Fruit fly (Drosophila melanogaster) whole organism, adult: Measurements from ENCODE around the gene CG12213.
A peak's percentile ranks its signal among the peaks of the same experiment; 100 is the strongest.

ENCODE experiments used
- CG11617 ChIP-seq: fragments of 200-800 bp; sonication (Bioruptor generic); optimal IDR thresholded peaks from 2 replicates; lab custom pipeline; 2017; ENCODE audit warnings: mild to moderate bottlenecking, missing biosample characterization, missing genetic modification reagents, missing genetic modification characterization
- CG12768 ChIP-seq: fragments of 200-800 bp; sonication (Bioruptor generic); optimal IDR thresholded peaks from 2 replicates; lab custom pipeline; 2017; ENCODE audit warnings: missing biosample characterization, missing genetic modification characterization, mild to moderate bottlenecking, moderate library complexity, missing genetic modification reagents
- CG14711 ChIP-seq: fragments of 200-800 bp; sonication (Bioruptor generic); optimal IDR thresholded peaks from 2 replicates; lab custom pipeline; 2018; ENCODE audit warnings: missing biosample characterization, mild to moderate bottlenecking, missing genetic modification characterization, moderate library complexity
- CG1620 ChIP-seq: fragments of 200-800 bp; sonication (Bioruptor generic); optimal IDR thresholded peaks from 2 replicates; lab custom pipeline; 2016; ENCODE audit warnings: missing biosample characterization, missing genetic modification characterization
- CG33017 ChIP-seq: fragments of 200-800 bp; sonication (Bioruptor generic); optimal IDR thresholded peaks from 2 replicates; lab custom pipeline; 2018; ENCODE audit warnings: missing biosample characterization, mild to moderate bottlenecking, missing genetic modification characterization, moderate library complexity
- CG5204 ChIP-seq: fragments of 200-800 bp; sonication (Bioruptor generic); optimal IDR thresholded peaks from 2 replicates; lab custom pipeline; 2016; ENCODE audit warnings: missing biosample characterization, missing genetic modification characterization
- CG7045 ChIP-seq: fragments of 200-800 bp; sonication (Bioruptor generic); optimal IDR thresholded peaks from 2 replicates; lab custom pipeline; 2017; ENCODE audit warnings: missing biosample characterization, mild to moderate bottlenecking, missing genetic modification characterization
- CG7101 ChIP-seq: fragments of 200-800 bp; sonication (Bioruptor generic); optimal IDR thresholded peaks from 2 replicates; lab custom pipeline; 2018; ENCODE audit warnings: missing biosample characterization, mild to moderate bottlenecking, missing genetic modification characterization, moderate library complexity
- Clk ChIP-seq: fragments of 200-800 bp; sonication (Bioruptor generic); optimal IDR thresholded peaks from 2 replicates; lab custom pipeline; 2017; ENCODE audit warnings: missing biosample characterization, missing genetic modification characterization
- Crg-1 ChIP-seq: fragments of 200-800 bp; sonication (Bioruptor generic); optimal IDR thresholded peaks from 2 replicates; lab custom pipeline; 2016; ENCODE audit warnings: missing biosample characterization, missing genetic modification characterization
- Hr96 ChIP-seq: fragments of 200-800 bp; sonication (Bioruptor generic); optimal IDR thresholded peaks from 2 replicates; lab custom pipeline; 2016; ENCODE audit warnings: missing biosample characterization, missing genetic modification characterization
- Mnt ChIP-seq: fragments of 200-800 bp; sonication (Bioruptor generic); optimal IDR thresholded peaks from 2 replicates; lab custom pipeline; 2016; ENCODE audit warnings: missing biosample characterization, mild to moderate bottlenecking, missing genetic modification characterization
- bab1 ChIP-seq: fragments of 200-800 bp; sonication (Bioruptor generic); optimal IDR thresholded peaks from 3 replicates; lab custom pipeline; 2019; ENCODE audit warnings: missing biosample characterization, mild to moderate bottlenecking, missing genetic modification characterization, moderate library complexity
- cic ChIP-seq: fragments of 200-800 bp; sonication (Bioruptor generic); optimal IDR thresholded peaks from 2 replicates; lab custom pipeline; 2017; ENCODE audit warnings: missing biosample characterization, mild to moderate bottlenecking, missing genetic modification characterization, moderate library complexity
- cnc ChIP-seq, 2 experiments: fragments of >200 bp; optimal IDR thresholded peaks; 2 replicates each; lab custom pipeline; 2017
- kay ChIP-seq: fragments of 200-800 bp; sonication (Bioruptor generic); peaks from one replicate; lab custom pipeline; 2016; ENCODE audit warnings: missing biosample characterization, missing genetic modification characterization, borderline replicate concordance
- ovo ChIP-seq: fragments of 200-800 bp; sonication (Bioruptor generic); optimal IDR thresholded peaks from 2 replicates; lab custom pipeline; 2016; ENCODE audit warnings: missing biosample characterization, missing genetic modification characterization
- pad ChIP-seq: fragments of 200-800 bp; sonication (Bioruptor generic); optimal IDR thresholded peaks from 3 replicates; lab custom pipeline; 2017; ENCODE audit warnings: missing biosample characterization, missing genetic modification characterization, mild to moderate bottlenecking, moderate library complexity, missing genetic modification reagents
- tj ChIP-seq: fragments of 200-800 bp; sonication (Bioruptor generic); optimal IDR thresholded peaks from 3 replicates; lab custom pipeline; 2017; ENCODE audit warnings: missing biosample characterization, mild to moderate bottlenecking, missing genetic modification characterization, moderate library complexity
- toe ChIP-seq: fragments of 200-800 bp; sonication (Bioruptor generic); optimal IDR thresholded peaks from 2 replicates; lab custom pipeline; 2016; ENCODE audit warnings: missing biosample characterization, missing genetic modification characterization

The CG12213 gene

dm6 chr3R:11973826-11974225, 6.3 kb upstream of the CG12213 start:
- no peak for TF ChIP-seq CG7101 (tag; lab: Kevin White, UChicago)
- no peak for TF ChIP-seq CG7045 (GFP tag; lab: Kevin White, UChicago)

- TF ChIP-seq bab1 (GFP tag; lab: Kevin White, UChicago), result no peak
- TF ChIP-seq CG33017 (tag; lab: Kevin White, UChicago), result no peak
- no peak for TF ChIP-seq Hr96 (GFP tag; lab: Kevin White, UChicago)
- no peak for TF ChIP-seq pad
- TF ChIP-seq CG5204 (GFP tag; lab: Kevin White, UChicago), result no peak
- TF ChIP-seq CG11617, result no peak
- no peak for TF ChIP-seq Clk
- TF ChIP-seq CG14711 (tag; lab: Kevin White, UChicago), result no peak
- no peak for TF ChIP-seq Mnt (GFP tag; lab: Kevin White, UChicago)
- no peak for TF ChIP-seq toe (GFP tag; lab: Kevin White, UChicago)
- TF ChIP-seq CG1620, result no peak
- no peak for TF ChIP-seq cnc (optimal IDR thresholded peaks at IDR 0.05; lab: Kevin White, UChicago)
- no peak for TF ChIP-seq CG7101 (tag; lab: Kevin White, UChicago)
- TF ChIP-seq Crg-1 (GFP tag; lab: Kevin White, UChicago), result no peak
- TF ChIP-seq CG12768 (GFP tag; lab: Kevin White, UChicago), result no peak
- no peak for TF ChIP-seq ovo
- TF ChIP-seq tj (GFP tag; lab: Kevin White, UChicago), result no peak
These were observed 3.9 kb upstream of the CG12213 start, which contains the start of gene GC2 for dm6 chr3R:11971394-11971793. TSS of gene GC2 (plus strand) at chr3R:11971694.

DNA sequence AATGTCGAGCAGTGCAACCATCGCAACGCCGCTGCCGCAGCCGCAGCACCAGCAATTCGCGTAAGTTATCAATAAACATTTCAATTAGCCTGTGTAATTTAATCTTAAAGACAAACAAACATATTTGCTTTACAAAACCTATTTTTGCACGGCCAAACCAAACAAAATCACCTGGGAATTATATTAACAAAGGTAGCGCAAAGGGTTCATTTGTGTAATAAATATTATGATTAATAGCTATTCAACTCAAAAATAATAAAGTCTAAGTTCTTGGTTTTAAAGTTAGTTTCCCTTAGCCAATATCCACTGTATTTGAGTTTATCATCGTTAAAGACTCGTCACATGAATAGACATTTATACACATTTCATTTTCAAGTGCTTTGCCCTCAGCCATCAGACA, 1.7 kb upstream of the CG12213 start:
- TF ChIP-seq CG7045 (GFP tag; lab: Kevin White, UChicago), result peak; percentile 15
- peak; percentile 8 for TF ChIP-seq CG12768 (GFP tag; lab: Kevin White, UChicago)
- peak; percentile 25 for TF ChIP-seq Hr96 (GFP tag; lab: Kevin White, UChicago)
- peak; percentile 3 for TF ChIP-seq CG5204 (GFP tag; lab: Kevin White, UChicago)
- peak; percentile 38 for TF ChIP-seq cic (GFP tag; lab: Kevin White, UChicago)
- no peak for TF ChIP-seq Crg-1 (GFP tag; lab: Kevin White, UChicago)
- peak; percentile 46 for TF ChIP-seq CG33017 (tag; lab: Kevin White, UChicago)
- TF ChIP-seq cnc (optimal IDR thresholded peaks at IDR 0.05; lab: Kevin White, UChicago), result no peak
- peak; percentile 17 for TF ChIP-seq CG14711 (tag; lab: Kevin White, UChicago)
- peak; percentile 6 for TF ChIP-seq toe (GFP tag; lab: Kevin White, UChicago)
- TF ChIP-seq CG7101 (tag; lab: Kevin White, UChicago), result peak; percentile 48
- TF ChIP-seq Clk, result no peak
- peak; percentile 29 for TF ChIP-seq CG11617
- no peak for TF ChIP-seq Mnt (GFP tag; lab: Kevin White, UChicago)

- TF ChIP-seq bab1 (GFP tag; lab: Kevin White, UChicago), result no peak
- TF ChIP-seq cic (GFP tag; lab: Kevin White, UChicago), result peak; percentile 52
- TF ChIP-seq tj (GFP tag; lab: Kevin White, UChicago), result peak; percentile 69
- no peak for TF ChIP-seq CG33017 (tag; lab: Kevin White, UChicago)
- peak; percentile 8 for TF ChIP-seq Mnt (GFP tag; lab: Kevin White, UChicago)
- peak; percentile 83 for TF ChIP-seq ovo
- peak; percentile 28 for TF ChIP-seq CG12768 (GFP tag; lab: Kevin White, UChicago)
These were observed 701 bp upstream of the CG12213 start for dm6 chr3R:11968030-11968753.

DNA sequence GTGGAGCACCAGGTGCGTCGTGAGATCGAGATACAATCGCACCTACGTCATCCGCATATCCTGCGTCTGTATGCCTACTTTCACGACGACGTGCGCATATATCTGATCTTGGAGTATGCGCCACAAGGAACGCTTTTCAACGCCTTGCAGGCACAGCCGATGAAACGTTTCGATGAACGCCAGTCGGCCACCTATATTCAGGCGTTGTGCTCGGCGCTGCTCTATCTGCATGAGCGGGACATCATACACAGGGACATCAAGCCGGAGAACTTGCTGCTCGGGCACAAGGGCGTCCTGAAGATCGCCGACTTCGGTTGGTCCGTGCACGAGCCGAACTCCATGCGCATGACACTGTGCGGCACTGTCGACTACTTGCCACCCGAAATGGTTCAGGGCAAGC, 3.5 kb downstream of the CG12213 start:
- TF ChIP-seq bab1 (GFP tag; lab: Kevin White, UChicago) (no peak), CG1620 (no peak), Crg-1 (GFP tag; lab: Kevin White, UChicago) (no peak), toe (GFP tag; lab: Kevin White, UChicago) (no peak), CG14711 (tag; lab: Kevin White, UChicago) (no peak), cic (GFP tag; lab: Kevin White, UChicago) (no peak), tj (GFP tag; lab: Kevin White, UChicago) (no peak), Clk (no peak), CG7101 (tag; lab: Kevin White, UChicago) (no peak)

- TF ChIP-seq bab1 (GFP tag; lab: Kevin White, UChicago) (peak; percentile 91), Hr96 (GFP tag; lab: Kevin White, UChicago) (peak; percentile 83), Clk (peak; percentile 80), Crg-1 (GFP tag; lab: Kevin White, UChicago) (peak; percentile 81), tj (GFP tag; lab: Kevin White, UChicago) (peak; percentile 47), pad (peak; percentile 72), CG7101 (tag; lab: Kevin White, UChicago) (peak; percentile 80), kay (GFP tag; lab: Kevin White, UChicago) (no peak), CG11617 (peak; percentile 81), cic (GFP tag; lab: Kevin White, UChicago) (peak; percentile 7), toe (GFP tag; lab: Kevin White, UChicago) (peak; percentile 94), ovo (peak; percentile 86), CG1620 (peak; percentile 93), CG7045 (GFP tag; lab: Kevin White, UChicago) (peak; percentile 54), CG5204 (GFP tag; lab: Kevin White, UChicago) (peak; percentile 90), CG12768 (GFP tag; lab: Kevin White, UChicago) (peak; percentile 60), CG14711 (tag; lab: Kevin White, UChicago) (peak; percentile 69), cnc (optimal IDR thresholded peaks at IDR 0.05; lab: Kevin White, UChicago) (no peak), Mnt (GFP tag; lab: Kevin White, UChicago) (peak; percentile 58), CG33017 (tag; lab: Kevin White, UChicago) (peak; percentile 48)
These were observed 4.7 kb downstream of the CG12213 start, which contains the start of the genes CG3281 and aurA for dm6 chr3R:11962739-11963214. TSS of gene CG3281 (minus strand) at chr3R:11962805. TSS of gene aurA (plus strand) at chr3R:11963124.
